Worm (Caenorhabditis elegans) whole organism, L3 larva: Measurements from ENCODE around the gene rgs-9.

Experiments
- R02D3.7 ChIP-seq: fragments of 150-350 bp; optimal IDR thresholded peaks from 2 replicates; lab custom pipeline; 2014; ENCODE audit warnings: missing biosample characterization, missing genetic modification characterization
- ZK546.5 ChIP-seq: sonication (generic microtip); optimal IDR thresholded peaks from 2 replicates; lab custom pipeline; 2017; ENCODE audit warnings: missing biosample characterization, missing genetic modification characterization
- ceh-16 ChIP-seq: sonication (generic microtip); optimal IDR thresholded peaks from 2 replicates; lab custom pipeline; 2017; ENCODE audit warnings: missing biosample characterization, missing genetic modification characterization
- ceh-28 ChIP-seq: fragments of 150-350 bp; optimal IDR thresholded peaks from 2 replicates; lab custom pipeline; 2014; ENCODE audit warnings: missing biosample characterization, missing genetic modification reagents, missing genetic modification characterization
- daf-12 ChIP-seq: fragments of 150-350 bp; optimal IDR thresholded peaks from 2 replicates; lab custom pipeline; 2014; ENCODE audit warnings: missing biosample characterization, missing genetic modification reagents, missing genetic modification characterization
- egl-5 ChIP-seq: fragments of 150-350 bp; optimal IDR thresholded peaks from 2 replicates; lab custom pipeline; 2017; ENCODE audit warnings: missing biosample characterization, missing genetic modification reagents, missing genetic modification characterization, inconsistent platforms
- elt-1 ChIP-seq: fragments of 150-350 bp; optimal IDR thresholded peaks from 2 replicates; lab custom pipeline; 2014; ENCODE audit warnings: missing biosample characterization, missing genetic modification characterization
- elt-2 ChIP-seq: sonication (generic microtip); optimal IDR thresholded peaks from 2 replicates; lab custom pipeline; 2016; ENCODE audit warnings: missing genetic modification reagents, mild to moderate bottlenecking, missing genetic modification characterization, missing compliant biosample characterization
- eor-1 ChIP-seq, 2 experiments: fragments of 150-350 bp; optimal IDR thresholded peaks; 2 replicates each; lab custom pipeline; 2014 to 2018; ENCODE audit warnings: missing biosample characterization in 2 of 2, missing genetic modification characterization in 2 of 2
- fkh-10 ChIP-seq: sonication (generic microtip); optimal IDR thresholded peaks from 2 replicates; lab custom pipeline; 2017; ENCODE audit warnings: missing biosample characterization, missing genetic modification reagents, missing genetic modification characterization
- fkh-2 ChIP-seq: fragments of 150-350 bp; optimal IDR thresholded peaks from 2 replicates; lab custom pipeline; 2014; ENCODE audit warnings: missing biosample characterization, missing genetic modification reagents, missing genetic modification characterization
- fos-1 ChIP-seq: fragments of 150-350 bp; optimal IDR thresholded peaks from 2 replicates; lab custom pipeline; 2014; ENCODE audit warnings: missing biosample characterization, missing genetic modification characterization
- hmg-11 ChIP-seq: sonication (generic microtip); optimal IDR thresholded peaks from 2 replicates; lab custom pipeline; 2016; ENCODE audit warnings: missing genetic modification characterization, missing compliant biosample characterization
- jun-1 ChIP-seq: fragments of 150-350 bp; optimal IDR thresholded peaks from 2 replicates; lab custom pipeline; 2014; ENCODE audit warnings: missing biosample characterization, missing genetic modification reagents, missing genetic modification characterization
- lin-39 ChIP-seq: fragments of 150-350 bp; optimal IDR thresholded peaks from 2 replicates; lab custom pipeline; 2018; ENCODE audit warnings: missing biosample characterization, missing genetic modification reagents, missing genetic modification characterization
- lsy-12 ChIP-seq: sonication (generic microtip); optimal IDR thresholded peaks from 2 replicates; lab custom pipeline; 2016; ENCODE audit warnings: mild to moderate bottlenecking, missing genetic modification characterization, missing compliant biosample characterization
- mml-1 ChIP-seq: fragments of 150-350 bp; sonication (generic microtip); optimal IDR thresholded peaks from 3 replicates; lab custom pipeline; 2014; ENCODE audit warnings: missing biosample characterization, missing genetic modification characterization
- nfya-1 ChIP-seq: sonication (generic microtip); optimal IDR thresholded peaks from 2 replicates; lab custom pipeline; 2017; ENCODE audit warnings: missing genetic modification characterization, mild to moderate bottlenecking, missing compliant biosample characterization, antibody characterized with exemption, moderate library complexity; ENCODE audit not compliant: insufficient read depth
- nhr-237 ChIP-seq: fragments of 150-350 bp; optimal IDR thresholded peaks from 2 replicates; lab custom pipeline; 2014; ENCODE audit warnings: missing biosample characterization, missing genetic modification characterization
- nhr-25 ChIP-seq: sonication (generic microtip); optimal IDR thresholded peaks from 2 replicates; lab custom pipeline; 2017; ENCODE audit warnings: missing biosample characterization, missing genetic modification characterization
- nhr-28 ChIP-seq: fragments of 150-350 bp; optimal IDR thresholded peaks from 2 replicates; lab custom pipeline; 2014; ENCODE audit warnings: missing biosample characterization, missing genetic modification characterization
- nhr-43 ChIP-seq: sonication (generic microtip); optimal IDR thresholded peaks from 2 replicates; lab custom pipeline; 2016; ENCODE audit warnings: mild to moderate bottlenecking, missing genetic modification characterization, missing compliant biosample characterization; ENCODE audit not compliant: poor library complexity, severe bottlenecking
- nhr-67 ChIP-seq: fragments of 150-350 bp; optimal IDR thresholded peaks from 2 replicates; lab custom pipeline; 2014; ENCODE audit warnings: missing biosample characterization, missing genetic modification characterization
- nhr-77 ChIP-seq: fragments of 150-350 bp; optimal IDR thresholded peaks from 2 replicates; lab custom pipeline; 2014; ENCODE audit warnings: missing biosample characterization, missing genetic modification characterization
- pha-4 ChIP-seq: fragments of 150-350 bp; optimal IDR thresholded peaks from 2 replicates; lab custom pipeline; 2014; ENCODE audit warnings: missing biosample characterization, missing genetic modification reagents, missing genetic modification characterization
- pqm-1 ChIP-seq: fragments of 150-350 bp; optimal IDR thresholded peaks from 2 replicates; lab custom pipeline; 2017; ENCODE audit warnings: missing biosample characterization, missing genetic modification characterization, inconsistent platforms
- sea-2 ChIP-seq: fragments of 150-350 bp; sonication (generic microtip); optimal IDR thresholded peaks from 4 replicates; lab custom pipeline; 2014; ENCODE audit warnings: missing biosample characterization, missing genetic modification reagents, missing genetic modification characterization
- skn-1 ChIP-seq: fragments of 150-350 bp; optimal IDR thresholded peaks from 2 replicates; lab custom pipeline; 2014; ENCODE audit warnings: missing biosample characterization, missing genetic modification characterization
- unc-62 ChIP-seq: fragments of 150-350 bp; sonication (generic microtip); optimal IDR thresholded peaks from 4 replicates; lab custom pipeline; 2014; ENCODE audit warnings: missing biosample characterization, missing genetic modification reagents, missing genetic modification characterization
- zag-1 ChIP-seq: fragments of 150-350 bp; optimal IDR thresholded peaks from 2 replicates; lab custom pipeline; 2014; ENCODE audit warnings: missing biosample characterization, missing genetic modification characterization
- ztf-11 ChIP-seq: fragments of 150-350 bp; optimal IDR thresholded peaks from 2 replicates; lab custom pipeline; 2014; ENCODE audit warnings: missing biosample characterization, missing genetic modification characterization
- ztf-4 ChIP-seq: fragments of 150-350 bp; optimal IDR thresholded peaks from 2 replicates; lab custom pipeline; 2014; ENCODE audit warnings: missing biosample characterization, missing genetic modification characterization

The rgs-9 gene

ce11 chrX:1909353-1909752 is 5.7 kb upstream of the rgs-9 start (continued):
- TF ChIP-seq ztf-4: no peak
- TF ChIP-seq, all 47 proteins: peak for 22

- no peak for TF ChIP-seq nhr-77 (tag; lab: Kevin White, UChicago)
- TF ChIP-seq unc-62 (GFP tag; lab: Kevin White, UChicago): no peak
- TF ChIP-seq nhr-237 (tag; lab: Kevin White, UChicago): no peak
- no peak for TF ChIP-seq ZK546.5 (tag; lab: Kevin White, UChicago)
- TF ChIP-seq ztf-11: no peak
- no peak for TF ChIP-seq ceh-28 (tag; lab: Kevin White, UChicago)
These were observed 1.8 kb upstream of the rgs-9 start, which contains the start of gene ZC53.1 for ce11 chrX:1913257-1913656. Gene ZC53.1 (minus strand): TSS chrX:1913357.

ce11 chrX:1917169-1917568 is 2.1 kb downstream of the rgs-9 start, which contains the start of gene dot-1.5:
Gene dot-1.5 (plus strand): TSS chrX:1917469.
- TF ChIP-seq hmg-11 (tag; lab: Kevin White, UChicago) (no peak), pha-4 (no peak), ceh-16 (tag; lab: Kevin White, UChicago) (no peak), nhr-43 (tag; lab: Kevin White, UChicago) (no peak), elt-1 (tag; lab: Kevin White, UChicago) (no peak), nhr-237 (tag; lab: Kevin White, UChicago) (no peak), R02D3.7 (tag; lab: Kevin White, UChicago) (no peak), ZK546.5 (tag; lab: Kevin White, UChicago) (no peak), jun-1 (tag; lab: Kevin White, UChicago) (no peak), pqm-1 (tag; lab: Kevin White, UChicago) (no peak), nhr-25 (no peak), egl-5 (tag; lab: Kevin White, UChicago) (no peak), elt-2 (tag; lab: Kevin White, UChicago) (no peak), skn-1 (tag; lab: Kevin White, UChicago) (no peak), ceh-28 (tag; lab: Kevin White, UChicago) (no peak), fkh-10 (GFP tag; lab: Kevin White, UChicago) (no peak), nfya-1 (tag; lab: Kevin White, UChicago) (no peak), fos-1 (no peak), nhr-28 (tag; lab: Kevin White, UChicago) (no peak)

- TF ChIP-seq lsy-12 (tag; lab: Kevin White, UChicago) (no peak), nhr-67 (no peak), lin-39 (tag; lab: Kevin White, UChicago) (no peak), hmg-11 (tag; lab: Kevin White, UChicago) (no peak), nhr-25 (no peak), ceh-16 (tag; lab: Kevin White, UChicago) (no peak), pha-4 (no peak), nhr-77 (tag; lab: Kevin White, UChicago) (no peak), ceh-28 (tag; lab: Kevin White, UChicago) (no peak), fkh-2 (tag; lab: Kevin White, UChicago) (no peak), ztf-11 (no peak)
These were observed 7.2 kb downstream of the rgs-9 start, which contains the start of gene ZC53.22 for ce11 chrX:1922294-1922693. Gene ZC53.22 (minus strand): TSS chrX:1922394.

ce11 chrX:1924138-1924537 is 9.1 kb downstream of the rgs-9 start, which contains the start of gene ZC53.2:
Gene ZC53.2 (minus strand): TSS chrX:1924238.
- TF ChIP-seq elt-1 (tag; lab: Kevin White, UChicago) (no peak), sea-2 (GFP tag; lab: Kevin White, UChicago) (no peak), daf-12 (tag; lab: Kevin White, UChicago) (no peak), nfya-1 (tag; lab: Kevin White, UChicago) (no peak), fkh-2 (tag; lab: Kevin White, UChicago) (no peak), zag-1 (no peak), skn-1 (tag; lab: Kevin White, UChicago) (no peak), eor-1 (tag; optimal IDR thresholded peaks at IDR 0.05; lab: Kevin White, UChicago) (no peak), nhr-43 (tag; lab: Kevin White, UChicago) (no peak), nhr-25 (no peak), mml-1 (tag; lab: Kevin White, UChicago) (no peak), ceh-28 (tag; lab: Kevin White, UChicago) (no peak)
- TF ChIP-seq, all 47 proteins: peak for 0
